Worm (Caenorhabditis elegans): ENCODE measurements around the gene scl-2.

- TF ChIP-seq lsy-12 (tag; optimal IDR thresholded peaks at IDR 0.05) (no peak), nhr-76 (tag; optimal IDR thresholded peaks at IDR 0.05) (no peak), elt-3 (tag; optimal IDR thresholded peaks at IDR 0.05) (no peak), mdl-1 (tag; optimal IDR thresholded peaks at IDR 0.05) (no peak), unc-62 (GFP tag; optimal IDR thresholded peaks at IDR 0.05) (no peak), pqm-1 (tag; optimal IDR thresholded peaks at IDR 0.05) (peak; percentile 66), ztf-11 (tag; optimal IDR thresholded peaks at IDR 0.05) (no peak), ceh-16 (tag; optimal IDR thresholded peaks at IDR 0.05) (no peak), pha-4 (tag; optimal IDR thresholded peaks at IDR 0.05) (no peak), ceh-82 (tag; optimal IDR thresholded peaks at IDR 0.05) (no peak), ama-1 (optimal IDR thresholded peaks at IDR 0.05) (no peak), lin-39 (tag; optimal IDR thresholded peaks at IDR 0.05) (no peak), fkh-10 (GFP tag; optimal IDR thresholded peaks at IDR 0.05) (no peak), nfya-1 (tag; optimal IDR thresholded peaks at IDR 0.05; ENCODE audit: insufficient read depth) (no peak)
These were observed 48.9 kb upstream of the scl-2 start, which contains the start of gene mbk-2 for ce11 chrIV:13008405-13009208.

Data from whole organism, L3 larva.